Fruit fly (Drosophila melanogaster): ENCODE results near the gene Dok.

Gene Dok

dm6 chrX:7300722-7301350 lies 23.2 kb upstream of the Dok start:
- no peak for TF ChIP-seq gl (tag; optimal IDR thresholded peaks at IDR 0.05)
- peak; percentile 71 for TF ChIP-seq Ets98B (GFP tag; IDR thresholded peaks at IDR 0.05)
- TF ChIP-seq CG32121 (GFP tag; IDR thresholded peaks at IDR 0.05) = peak; percentile 58
- peak; percentile 95 for TF ChIP-seq CG13204 (GFP tag; optimal IDR thresholded peaks at IDR 0.05)
- no peak for TF ChIP-seq Pif1A (GFP tag; optimal IDR thresholded peaks at IDR 0.05)
- peak; percentile 10 for TF ChIP-seq Snoo (tag; optimal IDR thresholded peaks at IDR 0.05)
- peak; percentile 66 for TF ChIP-seq fd96Ca (GFP tag; IDR thresholded peaks at IDR 0.05)
- TF ChIP-seq CG8159 (tag; optimal IDR thresholded peaks at IDR 0.05) = no peak
- TF ChIP-seq EcR (GFP tag; optimal IDR thresholded peaks at IDR 0.05) = peak; percentile 67
- no peak for TF ChIP-seq CG34367 (tag; optimal IDR thresholded peaks at IDR 0.05)
- TF ChIP-seq D1 (tag; optimal IDR thresholded peaks at IDR 0.05) = no peak
- no peak for TF ChIP-seq CG15710 (tag; optimal IDR thresholded peaks at IDR 0.05)
- TF ChIP-seq CG8301 (tag; optimal IDR thresholded peaks at IDR 0.05) = no peak
- TF ChIP-seq CG14655 (GFP tag; optimal IDR thresholded peaks at IDR 0.05) = no peak
- no peak for TF ChIP-seq CG9948 (tag; optimal IDR thresholded peaks at IDR 0.05)
- TF ChIP-seq CG4496 (GFP tag; IDR thresholded peaks at IDR 0.05) = peak; percentile 42; the same call in 2 of the 3 replicates
- TF ChIP-seq CG10348 (GFP tag; IDR thresholded peaks at IDR 0.05) = peak; percentile 61; the same call in 1 of the 2 replicates
- peak; percentile 7; the same call in 1 of the 2 replicates for TF ChIP-seq CG12605 (GFP tag; IDR thresholded peaks at IDR 0.05)
- TF ChIP-seq Pif1B (GFP tag; optimal IDR thresholded peaks at IDR 0.05) = no peak
- TF ChIP-seq rn (GFP tag; IDR thresholded peaks at IDR 0.05) = 0 out of 2 replicates have a peak, but pooled peaks have one; percentile 13
- TF ChIP-seq CG17806 (tag; optimal IDR thresholded peaks at IDR 0.05) = no peak

DNA sequence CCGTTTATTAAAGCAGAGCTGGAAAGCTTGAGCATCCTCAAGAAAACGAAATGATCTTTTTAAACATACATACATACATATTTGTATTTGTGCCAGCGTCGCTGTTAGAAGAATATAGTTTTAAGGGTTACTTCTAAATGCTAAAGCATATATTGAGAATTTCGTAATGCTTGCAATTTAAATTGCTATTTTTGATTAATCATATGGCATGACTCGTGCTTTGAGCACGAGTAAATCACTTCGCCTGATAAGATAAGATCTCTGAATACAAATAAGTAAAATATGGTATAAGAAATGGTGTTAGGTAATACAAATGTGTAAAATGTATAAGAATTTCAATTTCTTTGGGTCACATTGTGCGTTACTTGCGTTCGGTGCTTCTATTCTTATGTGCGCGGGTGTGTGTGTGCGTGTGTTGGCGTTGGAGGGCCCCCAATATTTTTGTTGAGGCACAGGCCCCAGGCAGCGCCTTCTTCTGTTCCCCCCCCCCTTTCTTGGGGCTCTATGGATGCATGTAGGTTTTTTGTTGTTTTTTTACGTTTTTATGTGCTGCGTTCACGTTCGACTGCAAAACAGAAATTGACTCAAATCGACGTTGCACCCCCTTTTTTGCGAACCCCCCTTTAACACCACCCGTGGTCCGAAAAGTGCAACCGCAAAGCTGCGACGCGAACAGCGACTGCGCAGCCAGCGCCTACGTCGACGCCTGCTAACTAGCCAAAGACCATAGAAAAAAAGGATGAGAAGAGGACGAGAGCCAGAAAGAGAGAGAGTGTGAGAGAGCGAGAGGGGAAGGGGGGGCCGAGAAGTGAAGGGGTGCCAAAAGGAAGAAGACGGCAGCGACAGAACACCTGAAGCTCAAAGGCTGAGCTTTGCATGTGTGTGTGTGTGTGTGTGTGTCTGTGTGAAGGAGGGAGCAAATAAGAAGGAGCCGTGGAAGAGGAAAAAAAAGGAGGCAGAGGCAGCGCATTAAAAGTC lies 22.4 kb upstream of the Dok start:
- TF ChIP-seq CG17806 (tag; optimal IDR thresholded peaks at IDR 0.05) = peak; percentile 37
- peak; percentile 87 for TF ChIP-seq Ets98B (GFP tag; IDR thresholded peaks at IDR 0.05)
- peak; percentile 52 for TF ChIP-seq Pif1A (GFP tag; optimal IDR thresholded peaks at IDR 0.05)
- TF ChIP-seq CG34367 (tag; optimal IDR thresholded peaks at IDR 0.05) = peak; percentile 65
- TF ChIP-seq CG9948 (tag; optimal IDR thresholded peaks at IDR 0.05) = peak; percentile 73
- TF ChIP-seq CG10348 (GFP tag; IDR thresholded peaks at IDR 0.05) = peak; percentile 44; the same call in 1 of the 2 replicates
- peak; percentile 79 for TF ChIP-seq CG32121 (GFP tag; IDR thresholded peaks at IDR 0.05)
- peak; percentile 85 for TF ChIP-seq CG8159 (tag; optimal IDR thresholded peaks at IDR 0.05)
- TF ChIP-seq CG13204 (GFP tag; optimal IDR thresholded peaks at IDR 0.05) = peak; percentile 41
- peak; percentile 80 for TF ChIP-seq CG8301 (tag; optimal IDR thresholded peaks at IDR 0.05)
- peak; percentile 77 for TF ChIP-seq CG15710 (tag; optimal IDR thresholded peaks at IDR 0.05)
- TF ChIP-seq fd96Ca (GFP tag; IDR thresholded peaks at IDR 0.05) = peak; percentile 89
- peak; percentile 31 for TF ChIP-seq Snoo (tag; optimal IDR thresholded peaks at IDR 0.05)
- TF ChIP-seq CG12605 (GFP tag; IDR thresholded peaks at IDR 0.05) = 0 out of 2 replicates have a peak, but pooled peaks have one; percentile 1
- TF ChIP-seq Pif1B (GFP tag; optimal IDR thresholded peaks at IDR 0.05) = peak; percentile 30
- peak; percentile 58 for TF ChIP-seq rn (GFP tag; IDR thresholded peaks at IDR 0.05)
- TF ChIP-seq CG14655 (GFP tag; optimal IDR thresholded peaks at IDR 0.05) = peak; percentile 89
- no peak for TF ChIP-seq D1 (tag; optimal IDR thresholded peaks at IDR 0.05)
- TF ChIP-seq CG4496 (GFP tag; IDR thresholded peaks at IDR 0.05) = peak; percentile 87
- TF ChIP-seq EcR (GFP tag; optimal IDR thresholded peaks at IDR 0.05) = no peak
- TF ChIP-seq gl (tag; optimal IDR thresholded peaks at IDR 0.05) = no peak

- TF ChIP-seq Snoo (tag; optimal IDR thresholded peaks at IDR 0.05) = peak; percentile 92
- TF ChIP-seq Ets98B (GFP tag; IDR thresholded peaks at IDR 0.05) = peak; percentile 75
- peak; percentile 89 for TF ChIP-seq gl (tag; optimal IDR thresholded peaks at IDR 0.05)
- TF ChIP-seq CG17806 (tag; optimal IDR thresholded peaks at IDR 0.05) = peak; percentile 96
- peak; percentile 68 for TF ChIP-seq D1 (tag; optimal IDR thresholded peaks at IDR 0.05)
- TF ChIP-seq CG12605 (GFP tag; IDR thresholded peaks at IDR 0.05) = peak; percentile 83
- no peak for TF ChIP-seq CG10348 (GFP tag; IDR thresholded peaks at IDR 0.05)
- peak; percentile 96 for TF ChIP-seq CG34367 (tag; optimal IDR thresholded peaks at IDR 0.05)
- TF ChIP-seq Pif1A (GFP tag; optimal IDR thresholded peaks at IDR 0.05) = peak; percentile 92
- TF ChIP-seq CG15710 (tag; optimal IDR thresholded peaks at IDR 0.05) = peak; percentile 96
- peak; percentile 96 for TF ChIP-seq CG8159 (tag; optimal IDR thresholded peaks at IDR 0.05)
- TF ChIP-seq CG32121 (GFP tag; IDR thresholded peaks at IDR 0.05) = peak; percentile 58
- peak; percentile 92 for TF ChIP-seq CG4496 (GFP tag; IDR thresholded peaks at IDR 0.05)
- TF ChIP-seq CG14655 (GFP tag; optimal IDR thresholded peaks at IDR 0.05) = peak; percentile 93
- peak; percentile 96 for TF ChIP-seq CG9948 (tag; optimal IDR thresholded peaks at IDR 0.05)
- TF ChIP-seq rn (GFP tag; IDR thresholded peaks at IDR 0.05) = peak; percentile 75
- peak; percentile 67 for TF ChIP-seq CG13204 (GFP tag; optimal IDR thresholded peaks at IDR 0.05)
- peak; percentile 82 for TF ChIP-seq fd96Ca (GFP tag; IDR thresholded peaks at IDR 0.05)
- TF ChIP-seq Pif1B (GFP tag; optimal IDR thresholded peaks at IDR 0.05) = peak; percentile 79
- peak; percentile 9 for TF ChIP-seq EcR (GFP tag; optimal IDR thresholded peaks at IDR 0.05)
- peak; percentile 87 for TF ChIP-seq CG8301 (tag; optimal IDR thresholded peaks at IDR 0.05)
These were observed 21.7 kb upstream of the Dok start for dm6 chrX:7302329-7302728.

DNA sequence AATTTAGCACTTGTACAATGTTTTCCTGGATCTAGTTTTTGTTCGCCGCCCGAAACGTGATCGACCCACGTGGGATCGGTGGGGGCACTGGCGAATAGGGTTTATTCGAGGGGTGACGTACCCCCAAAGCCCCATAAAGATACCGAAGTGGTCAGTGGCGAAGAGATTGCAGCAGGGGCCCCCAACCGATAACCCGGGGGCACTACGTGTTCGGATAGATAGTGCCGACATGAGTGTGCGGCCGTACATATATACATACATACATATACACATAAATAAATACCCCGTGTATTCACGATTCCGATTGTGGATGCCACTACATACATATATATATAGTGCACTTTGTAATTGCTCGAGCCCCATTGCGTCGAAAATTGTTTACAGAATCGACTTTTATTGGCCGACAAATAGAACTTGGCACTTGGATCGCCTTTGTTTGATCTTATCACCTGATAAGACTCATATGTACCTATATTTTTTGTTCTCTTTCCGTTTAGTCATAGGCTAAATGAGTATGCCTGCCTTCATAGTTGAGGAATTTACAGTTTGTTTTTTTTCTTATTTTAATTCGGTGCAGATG lies 20.1 kb upstream of the Dok start:
- TF ChIP-seq Pif1A (GFP tag; optimal IDR thresholded peaks at IDR 0.05) = no peak
- TF ChIP-seq rn (GFP tag; IDR thresholded peaks at IDR 0.05) = no peak
- peak; percentile 62 for TF ChIP-seq EcR (GFP tag; optimal IDR thresholded peaks at IDR 0.05)
- TF ChIP-seq CG17806 (tag; optimal IDR thresholded peaks at IDR 0.05) = no peak
- TF ChIP-seq CG8159 (tag; optimal IDR thresholded peaks at IDR 0.05) = no peak
- TF ChIP-seq CG14655 (GFP tag; optimal IDR thresholded peaks at IDR 0.05) = no peak
- peak; percentile 20; the same call in 1 of the 3 replicates for TF ChIP-seq CG4496 (GFP tag; IDR thresholded peaks at IDR 0.05)
- TF ChIP-seq CG8301 (tag; optimal IDR thresholded peaks at IDR 0.05) = no peak
